Fruit fly (Drosophila melanogaster) whole organism, embryonic: ENCODE results near the gene Eig71Ed.

Source experiments
- Antp ChIP-seq: fragments of 200-800 bp; sonication (Bioruptor generic); optimal IDR thresholded peaks from 3 replicates; lab custom pipeline; 2016; ENCODE audit warnings: missing biosample characterization, missing genetic modification characterization
- CG10267 ChIP-seq: fragments of 200-800 bp; sonication (Bioruptor generic); optimal IDR thresholded peaks from 2 replicates; lab custom pipeline; 2018; ENCODE audit warnings: missing biosample characterization, mild to moderate bottlenecking, missing genetic modification characterization, moderate library complexity
- CG12071 ChIP-seq: fragments of 200-800 bp; sonication (Bioruptor generic); optimal IDR thresholded peaks from 3 replicates; lab custom pipeline; 2018; ENCODE audit warnings: missing biosample characterization, mild to moderate bottlenecking, missing genetic modification characterization
- CG12659 ChIP-seq: fragments of 200-800 bp; sonication (Bioruptor generic); optimal IDR thresholded peaks from 3 replicates; lab custom pipeline; 2017; ENCODE audit warnings: mild to moderate bottlenecking, missing biosample characterization, missing genetic modification reagents, missing genetic modification characterization
- CG13296 ChIP-seq: fragments of 200-800 bp; sonication (Bioruptor generic); optimal IDR thresholded peaks from 3 replicates; lab custom pipeline; 2018; ENCODE audit warnings: missing biosample characterization, mild to moderate bottlenecking, missing genetic modification characterization
- CG15073 ChIP-seq: fragments of 200-800 bp; sonication (Bioruptor generic); optimal IDR thresholded peaks from 2 replicates; lab custom pipeline; 2016; ENCODE audit warnings: missing biosample characterization, missing genetic modification characterization
- CG17359 ChIP-seq: fragments of 200-800 bp; sonication (Bioruptor generic); optimal IDR thresholded peaks from 3 replicates; lab custom pipeline; 2018; ENCODE audit warnings: missing biosample characterization, mild to moderate bottlenecking, missing genetic modification characterization, moderate library complexity
- CG17385 ChIP-seq: fragments of 200-800 bp; sonication (Bioruptor generic); optimal IDR thresholded peaks from 3 replicates; lab custom pipeline; 2018; ENCODE audit warnings: missing biosample characterization, mild to moderate bottlenecking, missing genetic modification characterization
- CG17802 ChIP-seq: fragments of 200-800 bp; sonication (Bioruptor generic); optimal IDR thresholded peaks from 2 replicates; lab custom pipeline; 2018; ENCODE audit warnings: missing biosample characterization, mild to moderate bottlenecking, missing genetic modification characterization, moderate library complexity
- CG30020 ChIP-seq: fragments of 200-800 bp; optimal IDR thresholded peaks from 2 replicates; lab custom pipeline; 2019; ENCODE audit warnings: missing biosample characterization, mild to moderate bottlenecking, missing genetic modification characterization, moderate library complexity
- CG31388 ChIP-seq: fragments of 200-800 bp; sonication (Bioruptor generic); optimal IDR thresholded peaks from 2 replicates; lab custom pipeline; 2016; ENCODE audit warnings: missing biosample characterization, missing genetic modification characterization
- CG32532 ChIP-seq: fragments of 200-800 bp; sonication (Bioruptor generic); IDR thresholded peaks from 2 replicates; pipeline ENCODE4 v1.3.6; 2022; ENCODE audit warnings: missing biosample characterization, missing genetic modification characterization
- CG3281 ChIP-seq: fragments of 200-800 bp; sonication (Bioruptor generic); optimal IDR thresholded peaks from 3 replicates; lab custom pipeline; 2017; ENCODE audit warnings: missing biosample characterization, mild to moderate bottlenecking, missing genetic modification characterization
- CG3407 ChIP-seq: fragments of 200-800 bp; sonication (Bioruptor generic); optimal IDR thresholded peaks from 2 replicates; lab custom pipeline; 2018; ENCODE audit warnings: missing biosample characterization, mild to moderate bottlenecking, missing genetic modification characterization
- CG4282 ChIP-seq: fragments of 200-800 bp; sonication (Bioruptor generic); optimal IDR thresholded peaks from 2 replicates; lab custom pipeline; 2016; ENCODE audit warnings: missing biosample characterization, missing genetic modification characterization
- CG5953 ChIP-seq: fragments of 200-800 bp; sonication (Bioruptor generic); IDR thresholded peaks from 2 replicates; pipeline ENCODE4 v1.3.6; 2022; ENCODE audit warnings: missing biosample characterization, missing genetic modification characterization
- CG6272 ChIP-seq: fragments of 200-800 bp; sonication (Bioruptor generic); IDR thresholded peaks from 2 replicates; pipeline ENCODE4 v1.3.6; 2022; ENCODE audit warnings: missing biosample characterization, missing genetic modification characterization
- CG7839 ChIP-seq: fragments of 200-800 bp; sonication (Bioruptor generic); optimal IDR thresholded peaks from 3 replicates; lab custom pipeline; 2018; ENCODE audit warnings: missing biosample characterization, mild to moderate bottlenecking, missing genetic modification characterization, moderate library complexity
- CG8281 ChIP-seq: fragments of 200-800 bp; sonication (Bioruptor generic); optimal IDR thresholded peaks from 2 replicates; lab custom pipeline; 2018; ENCODE audit warnings: missing biosample characterization, mild to moderate bottlenecking, missing genetic modification characterization, moderate library complexity
- CG8359 ChIP-seq: fragments of 200-800 bp; sonication (Bioruptor generic); optimal IDR thresholded peaks from 2 replicates; lab custom pipeline; 2017; ENCODE audit warnings: missing biosample characterization, mild to moderate bottlenecking, missing genetic modification characterization, borderline replicate concordance
- CoRest ChIP-seq: fragments of 200-800 bp; sonication (Bioruptor generic); optimal IDR thresholded peaks from 3 replicates; lab custom pipeline; 2018; ENCODE audit warnings: missing biosample characterization, mild to moderate bottlenecking, missing genetic modification characterization, moderate library complexity
- Fer2 ChIP-seq: fragments of 200-800 bp; sonication (Bioruptor generic); optimal IDR thresholded peaks from 2 replicates; lab custom pipeline; 2018; ENCODE audit warnings: missing biosample characterization, mild to moderate bottlenecking, missing genetic modification characterization, moderate library complexity
- H2.0 ChIP-seq: fragments of 200-800 bp; sonication (Bioruptor generic); IDR thresholded peaks from 2 replicates; pipeline ENCODE4 v1.3.6; 2022; ENCODE audit warnings: missing biosample characterization, missing genetic modification characterization
- HLH54F ChIP-seq: fragments of 200-800 bp; sonication (Bioruptor generic); optimal IDR thresholded peaks from 3 replicates; lab custom pipeline; 2016; ENCODE audit warnings: missing biosample characterization, missing genetic modification characterization
- Hey ChIP-seq: fragments of 200-800 bp; sonication (Bioruptor generic); optimal IDR thresholded peaks from 3 replicates; lab custom pipeline; 2018; ENCODE audit warnings: missing biosample characterization, mild to moderate bottlenecking, missing genetic modification characterization
- MBD-R2 ChIP-seq: fragments of 200-800 bp; sonication (Bioruptor generic); IDR thresholded peaks from 2 replicates; pipeline ENCODE4 v1.3.6; 2022; ENCODE audit warnings: missing biosample characterization, missing genetic modification characterization
- Ptx1 ChIP-seq: fragments of 200-800 bp; sonication (Bioruptor generic); IDR thresholded peaks from 2 replicates; pipeline ENCODE4 v1.3.6; 2022; ENCODE audit warnings: missing biosample characterization, missing genetic modification characterization
- Scr ChIP-seq: fragments of 200-800 bp; sonication (Bioruptor generic); IDR thresholded peaks from 2 replicates; pipeline ENCODE4 v1.3.6; 2022; ENCODE audit warnings: missing biosample characterization, missing genetic modification characterization; ENCODE audit not compliant: partially characterized antibody
- Side ChIP-seq: fragments of 200-800 bp; sonication (Bioruptor generic); optimal IDR thresholded peaks from 2 replicates; lab custom pipeline; 2016; ENCODE audit warnings: missing biosample characterization, missing genetic modification characterization
- Spps ChIP-seq: fragments of 200-800 bp; sonication (Bioruptor generic); optimal IDR thresholded peaks from 2 replicates; lab custom pipeline; 2018; ENCODE audit warnings: missing biosample characterization, mild to moderate bottlenecking, missing genetic modification characterization
- YL-1 ChIP-seq: fragments of 200-800 bp; sonication (Bioruptor generic); optimal IDR thresholded peaks from 3 replicates; lab custom pipeline; 2017; ENCODE audit warnings: missing biosample characterization, mild to moderate bottlenecking, missing genetic modification characterization
- bcd ChIP-seq: fragments of 200-800 bp; sonication (Bioruptor generic); optimal IDR thresholded peaks from 2 replicates; lab custom pipeline; 2017; ENCODE audit warnings: missing biosample characterization, mild to moderate bottlenecking, missing genetic modification characterization
- danr ChIP-seq: fragments of 200-800 bp; sonication (Bioruptor generic); IDR thresholded peaks from 2 replicates; pipeline ENCODE4 v1.3.6; 2022; ENCODE audit warnings: missing biosample characterization, missing genetic modification characterization
- grau ChIP-seq: fragments of 200-800 bp; optimal IDR thresholded peaks from 3 replicates; lab custom pipeline; 2019; ENCODE audit warnings: missing biosample characterization, mild to moderate bottlenecking, missing genetic modification characterization, moderate library complexity
- ham ChIP-seq: fragments of 200-800 bp; sonication (Bioruptor generic); IDR thresholded peaks from 2 replicates; pipeline ENCODE4 v1.3.6; 2022; ENCODE audit warnings: missing biosample characterization, missing genetic modification characterization
- ind ChIP-seq: fragments of 200-800 bp; sonication (Bioruptor generic); optimal IDR thresholded peaks from 3 replicates; lab custom pipeline; 2016; ENCODE audit warnings: missing biosample characterization, missing genetic modification characterization
- insv ChIP-seq, 2 experiments: fragments of 200-800 bp; sonication (Bioruptor generic); optimal IDR thresholded peaks; 3 replicates each; lab custom pipeline; 2016 to 2018; ENCODE audit warnings: missing biosample characterization in 2 of 2, missing genetic modification characterization in 2 of 2
- lmd ChIP-seq: fragments of 200-800 bp; sonication (Bioruptor generic); IDR thresholded peaks from 2 replicates; pipeline ENCODE4 v1.3.6; 2022; ENCODE audit warnings: missing biosample characterization, missing genetic modification characterization
- lov ChIP-seq, 2 experiments: fragments of 200-800 bp in 1 of 2; fragments of >200 bp in 1 of 2; sonication (Bioruptor generic) in 1 of 2; IDR thresholded peaks in 1 of 2; optimal IDR thresholded peaks in 1 of 2; 2 replicates in 1 of 2; 3 replicates in 1 of 2; pipeline versions ENCODE4 v1.3.6 to Lab custom; 2017 to 2022; ENCODE audit warnings: missing biosample characterization in 1 of 2, missing genetic modification characterization in 1 of 2
- mam ChIP-seq: fragments of 200-800 bp; sonication (Bioruptor generic); optimal IDR thresholded peaks from 3 replicates; lab custom pipeline; 2016; ENCODE audit warnings: missing biosample characterization, missing genetic modification characterization
- phol ChIP-seq: fragments of 200-800 bp; sonication (Bioruptor generic); optimal IDR thresholded peaks from 3 replicates; lab custom pipeline; 2018; ENCODE audit warnings: missing biosample characterization, mild to moderate bottlenecking, missing genetic modification characterization, moderate library complexity
- ro ChIP-seq: fragments of 200-800 bp; sonication (Bioruptor generic); IDR thresholded peaks from 2 replicates; pipeline ENCODE4 v1.3.6; 2022; ENCODE audit warnings: missing biosample characterization, missing genetic modification characterization
- shn ChIP-seq: fragments of 200-800 bp; sonication (Bioruptor generic); optimal IDR thresholded peaks from 3 replicates; lab custom pipeline; 2016; ENCODE audit warnings: missing biosample characterization, missing genetic modification characterization
- ssp ChIP-seq: fragments of 200-800 bp; sonication (Bioruptor generic); IDR thresholded peaks from 2 replicates; pipeline ENCODE4 v1.3.6; 2022; ENCODE audit warnings: missing biosample characterization, missing genetic modification characterization
- stwl ChIP-seq: fragments of 200-800 bp; sonication (Bioruptor generic); optimal IDR thresholded peaks from 3 replicates; lab custom pipeline; 2018; ENCODE audit warnings: missing biosample characterization, mild to moderate bottlenecking, missing genetic modification characterization, moderate library complexity
- tgo ChIP-seq: fragments of 200-800 bp; sonication (Bioruptor generic); IDR thresholded peaks from 3 replicates; pipeline ENCODE4 v1.3.6; 2022; ENCODE audit warnings: missing biosample characterization, missing genetic modification characterization
- toy ChIP-seq: fragments of 200-800 bp; sonication (Bioruptor generic); IDR thresholded peaks from 2 replicates; pipeline ENCODE4 v1.3.6; 2022; ENCODE audit warnings: missing biosample characterization, missing genetic modification characterization
- trem ChIP-seq: fragments of 200-800 bp; optimal IDR thresholded peaks from 3 replicates; lab custom pipeline; 2019; ENCODE audit warnings: missing biosample characterization, mild to moderate bottlenecking, missing genetic modification characterization, moderate library complexity
- yki ChIP-seq: fragments of >200 bp; optimal IDR thresholded peaks from 3 replicates; lab custom pipeline; 2018

The Eig71Ed gene

dm6 chr3L:15625676-15626414 is 26.5 kb upstream of the Eig71Ed start (continued):
- TF ChIP-seq CG31388 = peak; percentile 55
- no peak for TF ChIP-seq lov (optimal IDR thresholded peaks at IDR 0.05; lab: Kevin White, UChicago)
- 0 out of 3 replicates have a peak, but pooled peaks have one; percentile 19 for TF ChIP-seq lov (GFP tag; IDR thresholded peaks at IDR 0.05; lab: Robert Waterston, UW)
- TF ChIP-seq HLH54F (GFP tag; lab: Kevin White, UChicago) = no peak
- TF ChIP-seq CG3407 (GFP tag; lab: Kevin White, UChicago) = peak; percentile 86
- TF ChIP-seq Ptx1 (GFP tag; lab: Robert Waterston, UW) = peak; percentile 90
- no peak for TF ChIP-seq CG4282
- TF ChIP-seq phol (tag; lab: Kevin White, UChicago) = peak; percentile 97
- peak; percentile 91 for TF ChIP-seq CG12659 (GFP tag; lab: Kevin White, UChicago)
- peak; percentile 88 for TF ChIP-seq tgo
- TF ChIP-seq shn (GFP tag; lab: Kevin White, UChicago) = no peak
- TF ChIP-seq Scr (GFP tag; lab: Robert Waterston, UW) = no peak
- peak; percentile 69 for TF ChIP-seq CG30020 (tag; lab: Kevin White, UChicago)
- TF ChIP-seq CG32532 (GFP tag; lab: Robert Waterston, UW) = peak; percentile 88
- peak; percentile 37; the same call in 1 of the 2 replicates for TF ChIP-seq toy (GFP tag; lab: Robert Waterston, UW)
- TF ChIP-seq CG15073 (GFP tag; lab: Kevin White, UChicago) = peak; percentile 9
- peak; percentile 94 for TF ChIP-seq grau
- TF ChIP-seq danr = peak; percentile 52; the same call in 1 of the 2 replicates
- TF ChIP-seq CG8359 (GFP tag; lab: Kevin White, UChicago) = peak; percentile 56
- peak; percentile 55 for TF ChIP-seq mam (GFP tag; lab: Kevin White, UChicago)
- no peak for TF ChIP-seq Hey (tag; lab: Kevin White, UChicago)
- TF ChIP-seq CG10267 = peak; percentile 85
- TF ChIP-seq CG17802 = peak; percentile 57
- TF ChIP-seq H2.0 (GFP tag; lab: Robert Waterston, UW) = peak; percentile 75
- TF ChIP-seq bcd (GFP tag; lab: Kevin White, UChicago) = peak; percentile 93
- peak; percentile 66 for TF ChIP-seq YL-1
- TF ChIP-seq CG8281 = peak; percentile 79
- peak; percentile 90 for TF ChIP-seq ind (GFP tag; lab: Kevin White, UChicago)
- peak; percentile 90 for TF ChIP-seq trem (tag; lab: Kevin White, UChicago)
- no peak for TF ChIP-seq ham (GFP tag; lab: Robert Waterston, UW)
- TF ChIP-seq CG13296 (GFP tag; lab: Kevin White, UChicago) = peak; percentile 79
- TF ChIP-seq yki (lab: Kevin White, UChicago) = peak; percentile 5
- TF ChIP-seq insv (GFP tag; optimal IDR thresholded peaks at IDR 0.05; lab: Kevin White, UChicago) = peak in 1 of 2 experiments; percentile 5
- TF ChIP-seq CG12071 = peak; percentile 77
- no peak for TF ChIP-seq CG6272 (GFP tag; lab: Robert Waterston, UW)
- peak; percentile 72 for TF ChIP-seq Fer2 (tag; lab: Kevin White, UChicago)
- TF ChIP-seq ro = peak; percentile 62; the same call in 1 of the 2 replicates
- no peak for TF ChIP-seq stwl (tag; lab: Kevin White, UChicago)
- no peak for TF ChIP-seq Antp (GFP tag; lab: Kevin White, UChicago)
- TF ChIP-seq MBD-R2 = no peak
- TF ChIP-seq lmd (GFP tag; lab: Robert Waterston, UW) = peak; percentile 93
- 0 out of 2 replicates have a peak, but pooled peaks have one; percentile 16 for TF ChIP-seq CG5953 (GFP tag; lab: Robert Waterston, UW)
- peak; percentile 97 for TF ChIP-seq CoRest (tag; lab: Kevin White, UChicago)
- peak; percentile 89 for TF ChIP-seq Spps (tag; lab: Kevin White, UChicago)
- TF ChIP-seq Side (GFP tag; lab: Kevin White, UChicago) = no peak
- peak; percentile 92 for TF ChIP-seq CG3281
- peak; percentile 93 for TF ChIP-seq CG17359 (tag; lab: Kevin White, UChicago)
- TF ChIP-seq CG7839 = peak; percentile 96
- peak; percentile 86 for TF ChIP-seq CG17385 (GFP tag; lab: Kevin White, UChicago)
- TF ChIP-seq ssp = peak; percentile 79
